Worm (Caenorhabditis elegans): ENCODE results near the gene W08G11.1.

DNA sequence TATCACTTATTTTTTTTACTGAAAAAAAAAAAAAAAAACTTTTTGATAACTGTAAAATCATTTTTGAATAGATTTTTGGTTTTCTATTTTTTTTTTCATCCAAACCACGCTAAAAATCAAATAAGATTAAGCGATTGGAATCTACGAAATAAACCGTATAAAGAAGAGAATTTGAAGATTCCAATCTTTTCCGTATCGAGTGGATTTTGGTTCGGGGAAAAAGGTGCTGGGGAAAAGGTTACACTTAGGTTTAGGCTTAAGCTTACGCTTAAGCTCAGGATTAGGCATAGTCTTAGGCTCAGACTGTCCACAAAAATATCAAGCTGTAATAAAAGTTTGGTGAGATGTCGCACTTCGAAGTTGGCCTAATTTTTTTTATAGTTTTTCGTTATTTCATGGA, 48.9 kb downstream of the W08G11.1 start, which contains the start of gene F13A7.12:
- TF ChIP-seq lin-13 (GFP tag; optimal IDR thresholded peaks at IDR 0.05) (no peak), sox-4 (tag; optimal IDR thresholded peaks at IDR 0.05) (no peak), ama-1 (optimal IDR thresholded peaks at IDR 0.05) (no peak), ztf-4 (tag; optimal IDR thresholded peaks at IDR 0.05) (no peak), egl-13 (tag; optimal IDR thresholded peaks at IDR 0.05) (no peak), nhr-237 (tag; optimal IDR thresholded peaks at IDR 0.05) (no peak), nhr-76 (tag; optimal IDR thresholded peaks at IDR 0.05) (no peak), hlh-17 (GFP tag; optimal IDR thresholded peaks at IDR 0.05; ENCODE audit: borderline replicate concordance) (no peak), ztf-11 (tag; optimal IDR thresholded peaks at IDR 0.05) (no peak), snpc-4 (tag; optimal IDR thresholded peaks at IDR 0.05) (no peak), dsc-1 (tag; optimal IDR thresholded peaks at IDR 0.05) (no peak), nhr-28 (tag; optimal IDR thresholded peaks at IDR 0.05) (no peak), zag-1 (tag; optimal IDR thresholded peaks at IDR 0.05) (no peak)
